Worm (Caenorhabditis elegans) whole organism, late embryonic: Measurements from ENCODE around the gene R13A1.5.

Experiments used
- C38D4.7 ChIP-seq: fragments of 200-800 bp; sonication (Bioruptor generic); optimal IDR thresholded peaks from 2 replicates; lab custom pipeline; 2018; ENCODE audit warnings: mild to moderate bottlenecking, missing genetic modification characterization, moderate library complexity, missing compliant biosample characterization
- elt-2 ChIP-seq: sonication (generic microtip); optimal IDR thresholded peaks from 2 replicates; lab custom pipeline; 2016; ENCODE audit warnings: missing genetic modification reagents, missing genetic modification characterization, missing compliant biosample characterization
- nfya-1 ChIP-seq: sonication (generic microtip); optimal IDR thresholded peaks from 2 replicates; lab custom pipeline; 2017; ENCODE audit warnings: missing genetic modification characterization, mild to moderate bottlenecking, missing compliant biosample characterization, antibody characterized with exemption, moderate library complexity
- pha-2 ChIP-seq: sonication (generic microtip); optimal IDR thresholded peaks from 2 replicates; lab custom pipeline; 2017; ENCODE audit warnings: mild to moderate bottlenecking, missing genetic modification characterization, missing compliant biosample characterization
- pha-4 ChIP-seq: fragments of 150-350 bp; optimal IDR thresholded peaks from 2 replicates; lab custom pipeline; 2018; ENCODE audit warnings: missing biosample characterization, missing genetic modification reagents, missing genetic modification characterization
- pqm-1 ChIP-seq: sonication (generic microtip); optimal IDR thresholded peaks from 2 replicates; lab custom pipeline; 2016; ENCODE audit warnings: missing genetic modification characterization, missing compliant biosample characterization
- unc-55 ChIP-seq: sonication (generic microtip); optimal IDR thresholded peaks from 2 replicates; lab custom pipeline; 2017; ENCODE audit warnings: missing biosample characterization, missing genetic modification reagents, missing genetic modification characterization

DNA sequence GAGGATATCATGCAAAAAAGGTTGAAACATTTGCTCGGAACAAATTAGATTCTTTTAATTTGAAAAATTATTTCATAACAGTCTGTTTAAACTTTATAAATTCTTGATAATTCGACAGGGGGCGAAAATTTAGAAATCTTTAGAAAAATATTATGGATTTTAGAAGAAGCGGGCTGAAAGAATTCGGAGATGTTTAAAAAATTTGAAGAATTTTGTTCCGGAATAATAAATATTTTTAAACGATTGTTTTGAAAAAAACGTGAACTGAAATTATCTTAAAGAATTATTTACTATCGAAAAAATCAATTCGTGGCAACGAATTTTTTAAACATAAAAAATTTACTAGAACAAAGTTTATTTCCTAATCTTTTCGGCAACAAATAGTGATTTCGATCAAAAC lies 12.1 kb upstream of the R13A1.5 start, which contains the start of gene R13A1.3:
- no peak for TF ChIP-seq nfya-1 (tag; lab: Kevin White, UChicago)
- no peak for TF ChIP-seq pha-4 (tag; lab: Kevin White, UChicago)
- TF ChIP-seq C38D4.7 (GFP tag; lab: Kevin White, UChicago): no peak
- TF ChIP-seq unc-55: no peak
- TF ChIP-seq elt-2: no peak
- TF ChIP-seq pqm-1: no peak
- TF ChIP-seq pha-2 (tag; lab: Kevin White, UChicago): no peak
